Fruit fly (Drosophila melanogaster) whole organism, embryonic: ENCODE results near the gene ND-13A.

Experiments used
- CG10565 ChIP-seq: fragments of 200-800 bp; sonication (Bioruptor generic); optimal IDR thresholded peaks from 3 replicates; lab custom pipeline; 2016; ENCODE audit warnings: missing biosample characterization, mild to moderate bottlenecking, missing genetic modification characterization
- CG11247 ChIP-seq: fragments of 200-800 bp; sonication (Bioruptor generic); IDR thresholded peaks from 2 replicates; pipeline ENCODE4 v1.3.6; 2022; ENCODE audit warnings: missing biosample characterization, missing genetic modification characterization
- CG11723 ChIP-seq: fragments of 200-800 bp; sonication (Bioruptor generic); optimal IDR thresholded peaks from 2 replicates; lab custom pipeline; 2017; ENCODE audit warnings: missing biosample characterization, mild to moderate bottlenecking, missing genetic modification characterization
- CG12071 ChIP-seq: fragments of 200-800 bp; sonication (Bioruptor generic); optimal IDR thresholded peaks from 3 replicates; lab custom pipeline; 2018; ENCODE audit warnings: missing biosample characterization, mild to moderate bottlenecking, missing genetic modification characterization
- CG12299 ChIP-seq: fragments of 200-800 bp; sonication (Bioruptor generic); optimal IDR thresholded peaks from 2 replicates; lab custom pipeline; 2018; ENCODE audit warnings: missing biosample characterization, mild to moderate bottlenecking, missing genetic modification characterization
- CG15514 ChIP-seq: fragments of 200-800 bp; sonication (Bioruptor generic); optimal IDR thresholded peaks from 3 replicates; lab custom pipeline; 2017; ENCODE audit warnings: missing biosample characterization, missing genetic modification characterization, mild to moderate bottlenecking, moderate library complexity, missing genetic modification reagents
- CG15601 ChIP-seq: fragments of 200-800 bp; sonication (Bioruptor generic); optimal IDR thresholded peaks from 3 replicates; lab custom pipeline; 2019; ENCODE audit warnings: missing biosample characterization, mild to moderate bottlenecking, missing genetic modification characterization, moderate library complexity
- CG1792 ChIP-seq: fragments of 200-800 bp; sonication (Bioruptor generic); optimal IDR thresholded peaks from 2 replicates; lab custom pipeline; 2016; ENCODE audit warnings: missing biosample characterization, missing genetic modification characterization
- CG2202 ChIP-seq: fragments of 200-800 bp; sonication (Bioruptor generic); optimal IDR thresholded peaks from 2 replicates; lab custom pipeline; 2018; ENCODE audit warnings: missing biosample characterization, mild to moderate bottlenecking, missing genetic modification characterization
- CG31365 ChIP-seq: fragments of 200-800 bp; sonication (Bioruptor generic); optimal IDR thresholded peaks from 2 replicates; lab custom pipeline; 2018; ENCODE audit warnings: missing biosample characterization, mild to moderate bottlenecking, missing genetic modification characterization
- CG32772 ChIP-seq: fragments of 200-800 bp; sonication (Bioruptor generic); IDR thresholded peaks from 2 replicates; pipeline ENCODE4 v1.3.6; 2022; ENCODE audit warnings: missing biosample characterization, missing genetic modification characterization
- CG34224 ChIP-seq: fragments of 200-800 bp; sonication (Bioruptor generic); IDR thresholded peaks from 3 replicates; pipeline ENCODE4 v1.3.6; 2022; ENCODE audit warnings: missing biosample characterization, missing genetic modification characterization; ENCODE audit not compliant: partially characterized antibody
- CG34376 ChIP-seq: fragments of 200-800 bp; sonication (Bioruptor generic); optimal IDR thresholded peaks from 2 replicates; lab custom pipeline; 2018; ENCODE audit warnings: missing biosample characterization, mild to moderate bottlenecking, missing genetic modification characterization
- CG3995 ChIP-seq: fragments of 200-800 bp; sonication (Bioruptor generic); optimal IDR thresholded peaks from 3 replicates; lab custom pipeline; 2016; ENCODE audit warnings: missing biosample characterization, missing genetic modification characterization
- CG4730 ChIP-seq: fragments of 200-800 bp; sonication (Bioruptor generic); IDR thresholded peaks from 2 replicates; pipeline ENCODE4 v1.3.6; 2022; ENCODE audit warnings: missing biosample characterization, missing genetic modification characterization
- CG8388 ChIP-seq: fragments of 200-800 bp; sonication (Bioruptor generic); optimal IDR thresholded peaks from 2 replicates; lab custom pipeline; 2019; ENCODE audit warnings: missing biosample characterization, mild to moderate bottlenecking, missing genetic modification characterization, moderate library complexity
- Doc3 ChIP-seq: fragments of 200-800 bp; sonication (Bioruptor generic); IDR thresholded peaks from 3 replicates; pipeline ENCODE4 v1.3.6; 2022; ENCODE audit warnings: missing biosample characterization, missing genetic modification characterization; ENCODE audit not compliant: partially characterized antibody
- Ets97D ChIP-seq: fragments of 200-800 bp; sonication (Bioruptor generic); optimal IDR thresholded peaks from 3 replicates; lab custom pipeline; 2016; ENCODE audit warnings: missing biosample characterization, missing genetic modification characterization
- HLH54F ChIP-seq: fragments of 200-800 bp; sonication (Bioruptor generic); optimal IDR thresholded peaks from 3 replicates; lab custom pipeline; 2016; ENCODE audit warnings: missing biosample characterization, missing genetic modification characterization
- Jarid2 ChIP-seq: fragments of 200-800 bp; sonication (Bioruptor generic); optimal IDR thresholded peaks from 3 replicates; lab custom pipeline; 2017; ENCODE audit warnings: mild to moderate bottlenecking, missing biosample characterization, missing genetic modification reagents, missing genetic modification characterization
- Lhr ChIP-seq: fragments of 200-800 bp; sonication (Bioruptor generic); optimal IDR thresholded peaks from 3 replicates; lab custom pipeline; 2017; ENCODE audit warnings: mild to moderate bottlenecking, missing biosample characterization, missing genetic modification reagents, missing genetic modification characterization
- Lim3 ChIP-seq: fragments of 200-800 bp; sonication (Bioruptor generic); IDR thresholded peaks from 2 replicates; pipeline ENCODE4 v1.3.6; 2022; ENCODE audit warnings: missing biosample characterization, missing genetic modification characterization
- Meics ChIP-seq: fragments of 200-800 bp; sonication (Bioruptor generic); optimal IDR thresholded peaks from 2 replicates; lab custom pipeline; 2017; ENCODE audit warnings: missing biosample characterization, mild to moderate bottlenecking, missing genetic modification characterization
- Nf-YC ChIP-seq: fragments of 200-800 bp; optimal IDR thresholded peaks from 3 replicates; lab custom pipeline; 2019; ENCODE audit warnings: missing biosample characterization, mild to moderate bottlenecking, missing genetic modification characterization, moderate library complexity
- Poxn ChIP-seq: fragments of 200-800 bp; sonication (Bioruptor generic); IDR thresholded peaks from 2 replicates; pipeline ENCODE4 v1.3.6; 2022; ENCODE audit warnings: missing biosample characterization, missing genetic modification characterization
- Sox102F ChIP-seq: fragments of 200-800 bp; sonication (Bioruptor generic); optimal IDR thresholded peaks from 2 replicates; lab custom pipeline; 2018; ENCODE audit warnings: missing biosample characterization, mild to moderate bottlenecking, missing genetic modification characterization, moderate library complexity
- bcd ChIP-seq: fragments of 200-800 bp; sonication (Bioruptor generic); optimal IDR thresholded peaks from 2 replicates; lab custom pipeline; 2017; ENCODE audit warnings: missing biosample characterization, mild to moderate bottlenecking, missing genetic modification characterization
- caup ChIP-seq: fragments of 200-800 bp; sonication (Bioruptor generic); optimal IDR thresholded peaks from 3 replicates; lab custom pipeline; 2017; ENCODE audit warnings: missing biosample characterization, mild to moderate bottlenecking, missing genetic modification characterization, moderate library complexity; ENCODE audit not compliant: severe bottlenecking
- ci ChIP-seq: fragments of 200-800 bp; sonication (Bioruptor generic); IDR thresholded peaks from 3 replicates; pipeline ENCODE4 v1.3.6; 2022; ENCODE audit warnings: missing biosample characterization, missing genetic modification characterization
- corto ChIP-seq: fragments of 200-800 bp; sonication (Bioruptor generic); optimal IDR thresholded peaks from 2 replicates; lab custom pipeline; 2016; ENCODE audit warnings: missing biosample characterization, mild to moderate bottlenecking, missing genetic modification characterization, moderate library complexity
- dan ChIP-seq: fragments of 200-800 bp; sonication (Bioruptor generic); IDR thresholded peaks from 2 replicates; pipeline ENCODE4 v1.3.6; 2022; ENCODE audit warnings: missing biosample characterization, missing genetic modification characterization
- ems ChIP-seq: fragments of 200-800 bp; sonication (Bioruptor generic); optimal IDR thresholded peaks from 3 replicates; lab custom pipeline; 2016; ENCODE audit warnings: missing biosample characterization, missing genetic modification characterization
- fd102C ChIP-seq: fragments of 200-800 bp; sonication (Bioruptor generic); optimal IDR thresholded peaks from 2 replicates; lab custom pipeline; 2018; ENCODE audit warnings: missing biosample characterization, mild to moderate bottlenecking, missing genetic modification characterization, moderate library complexity
- fu2 ChIP-seq: fragments of 200-800 bp; sonication (Bioruptor generic); optimal IDR thresholded peaks from 2 replicates; lab custom pipeline; 2016; ENCODE audit warnings: missing biosample characterization, missing genetic modification characterization
- gcm2 ChIP-seq: fragments of 200-800 bp; sonication (Bioruptor generic); optimal IDR thresholded peaks from 2 replicates; lab custom pipeline; 2016; ENCODE audit warnings: missing biosample characterization, missing genetic modification characterization
- gem ChIP-seq: fragments of 200-800 bp; sonication (Bioruptor generic); optimal IDR thresholded peaks from 2 replicates; lab custom pipeline; 2019; ENCODE audit warnings: missing biosample characterization, mild to moderate bottlenecking, missing genetic modification characterization, moderate library complexity
- jing ChIP-seq: fragments of 200-800 bp; sonication (Bioruptor generic); optimal IDR thresholded peaks from 2 replicates; lab custom pipeline; 2018; ENCODE audit warnings: missing biosample characterization, mild to moderate bottlenecking, missing genetic modification characterization
- nau ChIP-seq: fragments of 200-800 bp; sonication (Bioruptor generic); optimal IDR thresholded peaks from 3 replicates; lab custom pipeline; 2017; ENCODE audit warnings: missing biosample characterization, mild to moderate bottlenecking, missing genetic modification characterization, missing genetic modification reagents
- pan ChIP-seq, 4 experiments: fragments of >200 bp in 3 of 4; fragments of 200-800 bp in 1 of 4; sonication (Bioruptor generic) in 1 of 4; optimal IDR thresholded peaks in 3 of 4; IDR thresholded peaks in 1 of 4; 2 replicates each; pipeline versions ENCODE4 v1.3.6 to Lab custom; 2017 to 2022; ENCODE audit warnings: missing biosample characterization in 2 of 4, missing genetic modification characterization in 2 of 4, mixed read lengths in 1 of 4
- prd ChIP-seq, 3 experiments: fragments of >200 bp in 2 of 3; fragments of 200-800 bp in 1 of 3; sonication (Bioruptor generic) in 1 of 3; optimal IDR thresholded peaks in 2 of 3; IDR thresholded peaks in 1 of 3; 2 replicates in 2 of 3; 3 replicates in 1 of 3; pipeline versions ENCODE4 v1.3.6 to Lab custom; 2017 to 2022; ENCODE audit warnings: missing biosample characterization in 1 of 3, missing genetic modification characterization in 1 of 3
- ro ChIP-seq: fragments of 200-800 bp; sonication (Bioruptor generic); IDR thresholded peaks from 2 replicates; pipeline ENCODE4 v1.3.6; 2022; ENCODE audit warnings: missing biosample characterization, missing genetic modification characterization
- sd ChIP-seq: fragments of 200-800 bp; sonication (Bioruptor generic); optimal IDR thresholded peaks from 3 replicates; lab custom pipeline; 2018; ENCODE audit warnings: missing biosample characterization, mild to moderate bottlenecking, missing genetic modification characterization, moderate library complexity
- ssp ChIP-seq: fragments of 200-800 bp; sonication (Bioruptor generic); IDR thresholded peaks from 2 replicates; pipeline ENCODE4 v1.3.6; 2022; ENCODE audit warnings: missing biosample characterization, missing genetic modification characterization
- tll ChIP-seq, 2 experiments: fragments of 200-800 bp in 1 of 2; fragments of >200 bp in 1 of 2; sonication (Bioruptor generic) in 1 of 2; optimal IDR thresholded peaks; 2 replicates each; lab custom pipeline; 2017 to 2019; ENCODE audit warnings: missing biosample characterization in 2 of 2, missing genetic modification characterization in 2 of 2, mild to moderate bottlenecking in 1 of 2, moderate library complexity in 1 of 2
- toy ChIP-seq: fragments of 200-800 bp; sonication (Bioruptor generic); IDR thresholded peaks from 2 replicates; pipeline ENCODE4 v1.3.6; 2022; ENCODE audit warnings: missing biosample characterization, missing genetic modification characterization
- trh ChIP-seq: fragments of 200-800 bp; sonication (Bioruptor generic); optimal IDR thresholded peaks from 2 replicates; lab custom pipeline; 2016; ENCODE audit warnings: missing biosample characterization, missing genetic modification characterization
- tx ChIP-seq: fragments of 200-800 bp; sonication (Bioruptor generic); optimal IDR thresholded peaks from 2 replicates; lab custom pipeline; 2016; ENCODE audit warnings: missing biosample characterization, missing genetic modification characterization
- zfh1 ChIP-seq: fragments of 200-800 bp; sonication (Bioruptor generic); IDR thresholded peaks from 3 replicates; pipeline ENCODE4 v1.3.6; 2022; ENCODE audit warnings: missing biosample characterization, missing genetic modification characterization

ND-13A gene

dm6 chr2L:5052367-5052914 lies 47.6 kb downstream of the ND-13A start, which contains the start of gene senju (continued):
- TF ChIP-seq CG11723 (GFP tag; lab: Kevin White, UChicago) (peak; percentile 81), bcd (GFP tag; lab: Kevin White, UChicago) (peak; percentile 83), ems (GFP tag; lab: Kevin White, UChicago) (peak; percentile 80), HLH54F (GFP tag; lab: Kevin White, UChicago) (peak; percentile 81), fd102C (no peak), CG12299 (tag; lab: Kevin White, UChicago) (peak; percentile 50), Poxn (GFP tag; lab: Robert Waterston, UW) (no peak), Ets97D (GFP tag; lab: Kevin White, UChicago) (peak; percentile 93), CG32772 (GFP tag; lab: Robert Waterston, UW) (peak; percentile 60), trh (GFP tag; lab: Kevin White, UChicago) (peak; percentile 21), CG15601 (tag; lab: Kevin White, UChicago) (peak; percentile 45), CG4730 (GFP tag; lab: Robert Waterston, UW) (peak; percentile 57), CG11247 (GFP tag; lab: Robert Waterston, UW) (peak; percentile 83), CG2202 (tag; lab: Kevin White, UChicago) (peak; percentile 77), ci (GFP tag; lab: Robert Waterston, UW) (peak; percentile 96), dan (GFP tag; lab: Robert Waterston, UW) (no peak), sd (tag; lab: Kevin White, UChicago) (peak; percentile 73), Doc3 (GFP tag; lab: Robert Waterston, UW) (no peak), gem (tag; lab: Kevin White, UChicago) (peak; percentile 91), CG8388 (GFP tag; lab: Kevin White, UChicago) (peak; percentile 81), gcm2 (peak; percentile 68), CG15514 (GFP tag; lab: Kevin White, UChicago) (peak; percentile 88), Jarid2 (GFP tag; lab: Kevin White, UChicago) (peak; percentile 56), CG10565 (GFP tag; lab: Kevin White, UChicago) (no peak), zfh1 (peak; percentile 83; the same call in 2 of the 3 replicates), Meics (peak; percentile 88), CG1792 (GFP tag; lab: Kevin White, UChicago) (peak; percentile 60), prd (optimal IDR thresholded peaks at IDR 0.05; lab: Kevin White, UChicago) (no peak), prd (GFP tag; IDR thresholded peaks at IDR 0.05; lab: Robert Waterston, UW) (peak; percentile 84), fu2 (GFP tag; lab: Kevin White, UChicago) (peak; percentile 88), Nf-YC (peak; percentile 73), Lhr (GFP tag; lab: Kevin White, UChicago) (peak; percentile 63), pan (optimal IDR thresholded peaks at IDR 0.05; lab: Kevin White, UChicago) (no peak), pan (GFP tag; optimal IDR thresholded peaks at IDR 0.05 in 1 of 2, IDR thresholded peaks at IDR 0.05 in 1 of 2) (peak in 1 of 2 experiments; percentile 90), CG3995 (GFP tag; lab: Kevin White, UChicago) (peak; percentile 56), toy (GFP tag; lab: Robert Waterston, UW) (peak; percentile 35; the same call in 1 of the 2 replicates), Sox102F (GFP tag; lab: Kevin White, UChicago) (peak; percentile 80), caup (peak; percentile 92), jing (peak; percentile 76), nau (GFP tag; lab: Kevin White, UChicago) (peak; percentile 81), corto (GFP tag; lab: Kevin White, UChicago) (peak; percentile 54), CG12071 (GFP tag; lab: Kevin White, UChicago) (peak; percentile 77), tx (peak; percentile 82), tll (GFP tag; optimal IDR thresholded peaks at IDR 0.05; lab: Kevin White, UChicago) (peak in 1 of 2 experiments; percentile 19), CG34224 (GFP tag; lab: Robert Waterston, UW) (peak; percentile 63; the same call in 2 of the 3 replicates), ro (peak; percentile 43; the same call in 1 of the 2 replicates), CG31365 (tag; lab: Kevin White, UChicago) (peak; percentile 75), Lim3 (peak; percentile 37; the same call in 1 of the 2 replicates), ssp (GFP tag; lab: Robert Waterston, UW) (peak; percentile 62), CG34376 (peak; percentile 95)
